Worm (Caenorhabditis elegans) whole organism, L2 larva: ENCODE results near the gene nmy-1.

Experiments
- C34F6.9 ChIP-seq: fragments of 150-350 bp; optimal IDR thresholded peaks from 2 replicates; lab custom pipeline; 2014; ENCODE audit warnings: missing biosample characterization, missing genetic modification characterization
- F13H6.1 ChIP-seq: sonication (generic microtip); optimal IDR thresholded peaks from 2 replicates; lab custom pipeline; 2016; ENCODE audit warnings: missing genetic modification characterization, missing compliant biosample characterization
- R02D3.7 ChIP-seq: fragments of 150-350 bp; optimal IDR thresholded peaks from 2 replicates; lab custom pipeline; 2014; ENCODE audit warnings: missing biosample characterization, missing genetic modification characterization
- alr-1 ChIP-seq: fragments of 150-350 bp; optimal IDR thresholded peaks from 2 replicates; lab custom pipeline; 2014; ENCODE audit warnings: missing biosample characterization, missing genetic modification characterization
- aly-2 ChIP-seq: fragments of 150-350 bp; optimal IDR thresholded peaks from 2 replicates; lab custom pipeline; 2014; ENCODE audit warnings: missing biosample characterization, missing genetic modification characterization
- blmp-1 ChIP-seq: sonication (generic microtip); optimal IDR thresholded peaks from 2 replicates; lab custom pipeline; 2017; ENCODE audit warnings: missing genetic modification characterization, mild to moderate bottlenecking, missing compliant biosample characterization, antibody characterized with exemption, moderate library complexity; ENCODE audit not compliant: insufficient read depth
- ceh-16 ChIP-seq: fragments of 150-350 bp; optimal IDR thresholded peaks from 2 replicates; lab custom pipeline; 2014; ENCODE audit warnings: missing biosample characterization, missing genetic modification characterization
- ceh-82 ChIP-seq: fragments of 150-350 bp; optimal IDR thresholded peaks from 2 replicates; lab custom pipeline; 2014; ENCODE audit warnings: missing biosample characterization, missing genetic modification characterization
- crh-2 ChIP-seq: sonication (generic microtip); optimal IDR thresholded peaks from 2 replicates; lab custom pipeline; 2017; ENCODE audit warnings: missing biosample characterization, missing genetic modification characterization
- dmd-4 ChIP-seq: sonication (generic microtip); optimal IDR thresholded peaks from 2 replicates; lab custom pipeline; 2017; ENCODE audit warnings: missing biosample characterization, missing genetic modification characterization
- elt-3 ChIP-seq: sonication (generic microtip); optimal IDR thresholded peaks from 2 replicates; lab custom pipeline; 2017; ENCODE audit warnings: missing biosample characterization, missing genetic modification characterization
- fos-1 ChIP-seq: fragments of 150-350 bp; optimal IDR thresholded peaks from 2 replicates; lab custom pipeline; 2014; ENCODE audit warnings: missing biosample characterization, missing genetic modification characterization
- lsy-2 ChIP-seq, 2 experiments: fragments of 150-350 bp in 1 of 2; sonication (generic microtip) in 1 of 2; optimal IDR thresholded peaks; 2 replicates each; lab custom pipeline; 2014 to 2017; ENCODE audit warnings: missing biosample characterization in 2 of 2, missing genetic modification characterization in 2 of 2
- mbf-1 ChIP-seq: sonication (generic microtip); optimal IDR thresholded peaks from 2 replicates; lab custom pipeline; 2017; ENCODE audit warnings: missing biosample characterization, missing genetic modification characterization
- mdl-1 ChIP-seq, 2 experiments: fragments of 150-350 bp in 1 of 2; sonication (generic microtip) in 1 of 2; optimal IDR thresholded peaks; 2 replicates each; lab custom pipeline; 2017; ENCODE audit warnings: missing biosample characterization in 2 of 2, missing genetic modification characterization in 2 of 2
- nhr-10 ChIP-seq: sonication (generic microtip); optimal IDR thresholded peaks from 2 replicates; lab custom pipeline; 2017; ENCODE audit warnings: missing biosample characterization, missing genetic modification characterization
- nhr-12 ChIP-seq: fragments of 150-350 bp; optimal IDR thresholded peaks from 2 replicates; lab custom pipeline; 2014; ENCODE audit warnings: missing biosample characterization, missing genetic modification characterization
- nhr-129 ChIP-seq: fragments of 150-350 bp; optimal IDR thresholded peaks from 2 replicates; lab custom pipeline; 2014; ENCODE audit warnings: missing biosample characterization, missing genetic modification characterization
- nhr-21 ChIP-seq: fragments of 150-350 bp; optimal IDR thresholded peaks from 2 replicates; lab custom pipeline; 2014; ENCODE audit warnings: missing biosample characterization, missing genetic modification characterization
- nhr-23 ChIP-seq: fragments of 150-350 bp; optimal IDR thresholded peaks from 2 replicates; lab custom pipeline; 2014; ENCODE audit warnings: missing biosample characterization, missing genetic modification reagents, missing genetic modification characterization
- nhr-237 ChIP-seq: fragments of 150-350 bp; optimal IDR thresholded peaks from 2 replicates; lab custom pipeline; 2014; ENCODE audit warnings: missing biosample characterization, missing genetic modification characterization
- nhr-25 ChIP-seq: fragments of 150-350 bp; sonication (generic microtip); optimal IDR thresholded peaks from 3 replicates; lab custom pipeline; 2014; ENCODE audit warnings: missing biosample characterization, missing genetic modification characterization
- peb-1 ChIP-seq: fragments of 150-350 bp; optimal IDR thresholded peaks from 2 replicates; lab custom pipeline; 2014; ENCODE audit warnings: missing biosample characterization, missing genetic modification characterization
- skn-1 ChIP-seq: sonication (generic microtip); optimal IDR thresholded peaks from 2 replicates; lab custom pipeline; 2017; ENCODE audit warnings: missing biosample characterization, missing genetic modification characterization
- sma-3 ChIP-seq: sonication (generic microtip); optimal IDR thresholded peaks from 2 replicates; lab custom pipeline; 2016; ENCODE audit warnings: missing genetic modification reagents, missing genetic modification characterization, missing compliant biosample characterization
- sma-9 ChIP-seq, 2 experiments: fragments of 150-350 bp in 1 of 2; sonication (generic microtip) in 1 of 2; optimal IDR thresholded peaks; 2 replicates each; lab custom pipeline; 2014 to 2016; ENCODE audit warnings: missing genetic modification characterization in 2 of 2, mild to moderate bottlenecking in 1 of 2, missing biosample characterization in 1 of 2, missing compliant biosample characterization in 1 of 2, missing genetic modification reagents in 1 of 2, moderate library complexity in 1 of 2
- unc-39 ChIP-seq: fragments of 150-350 bp; optimal IDR thresholded peaks from 2 replicates; lab custom pipeline; 2014; ENCODE audit warnings: missing biosample characterization, missing genetic modification characterization
- unc-55 ChIP-seq: fragments of 150-350 bp; sonication (generic microtip); optimal IDR thresholded peaks from 3 replicates; lab custom pipeline; 2014; ENCODE audit warnings: missing biosample characterization, missing genetic modification reagents, missing genetic modification characterization
- zag-1 ChIP-seq: fragments of 150-350 bp; optimal IDR thresholded peaks from 2 replicates; lab custom pipeline; 2014; ENCODE audit warnings: missing biosample characterization, missing genetic modification characterization
- ztf-4 ChIP-seq: fragments of 150-350 bp; optimal IDR thresholded peaks from 2 replicates; lab custom pipeline; 2014; ENCODE audit warnings: missing biosample characterization, missing genetic modification characterization

The nmy-1 gene

ce11 chrX:2909227-2909626 lies at the start of gene nmy-1:
Gene nmy-1 (plus strand): TSS chrX:2909527.
- no peak for TF ChIP-seq R02D3.7
- no peak for TF ChIP-seq nhr-129 (tag; lab: Kevin White, UChicago)
- no peak for TF ChIP-seq peb-1
- TF ChIP-seq ztf-4 (tag; lab: Kevin White, UChicago) = no peak
- TF ChIP-seq nhr-12 (tag; lab: Kevin White, UChicago) = no peak
- TF ChIP-seq crh-2 (tag; lab: Kevin White, UChicago) = no peak
- TF ChIP-seq nhr-23 (tag; lab: Kevin White, UChicago) = no peak
- TF ChIP-seq aly-2 (tag; lab: Kevin White, UChicago) = no peak
- no peak for TF ChIP-seq alr-1 (tag; lab: Kevin White, UChicago)
- TF ChIP-seq ceh-16 (tag; lab: Kevin White, UChicago) = no peak
- TF ChIP-seq dmd-4 (tag; lab: Kevin White, UChicago) = no peak
- no peak for TF ChIP-seq mdl-1 (tag; optimal IDR thresholded peaks at IDR 0.05; lab: Kevin White, UChicago)

- TF ChIP-seq ceh-82 (no peak), ztf-4 (tag; lab: Kevin White, UChicago) (no peak), R02D3.7 (no peak), mbf-1 (tag; lab: Kevin White, UChicago) (no peak), nhr-129 (tag; lab: Kevin White, UChicago) (no peak), nhr-21 (tag; lab: Kevin White, UChicago) (no peak), nhr-12 (tag; lab: Kevin White, UChicago) (no peak), unc-39 (tag; lab: Kevin White, UChicago) (no peak), nhr-237 (tag; lab: Kevin White, UChicago) (no peak), C34F6.9 (tag; lab: Kevin White, UChicago) (no peak), alr-1 (tag; lab: Kevin White, UChicago) (no peak), F13H6.1 (no peak)
Observed at ce11 chrX:2862372-2862771, 47.0 kb upstream of the nmy-1 start, which contains the start of gene comt-1. Gene comt-1 (minus strand): TSS chrX:2862472.

ce11 chrX:2863946-2864345 lies 45.4 kb upstream of the nmy-1 start, which contains the start of gene F53B3.6:
Gene F53B3.6 (plus strand): TSS chrX:2864229.
- TF ChIP-seq fos-1 (tag; lab: Kevin White, UChicago) = peak; percentile 4
- peak; percentile 68 for TF ChIP-seq sma-3
- peak; percentile 9 for TF ChIP-seq nhr-25
- no peak for TF ChIP-seq skn-1 (tag; lab: Kevin White, UChicago)
- TF ChIP-seq nhr-10 (tag; lab: Kevin White, UChicago) = no peak
- TF ChIP-seq sma-9 (GFP tag; optimal IDR thresholded peaks at IDR 0.05; lab: Kevin White, UChicago) = peak; percentile 26
- TF ChIP-seq sma-9 (tag; optimal IDR thresholded peaks at IDR 0.05; lab: Kevin White, UChicago) = no peak

DNA sequence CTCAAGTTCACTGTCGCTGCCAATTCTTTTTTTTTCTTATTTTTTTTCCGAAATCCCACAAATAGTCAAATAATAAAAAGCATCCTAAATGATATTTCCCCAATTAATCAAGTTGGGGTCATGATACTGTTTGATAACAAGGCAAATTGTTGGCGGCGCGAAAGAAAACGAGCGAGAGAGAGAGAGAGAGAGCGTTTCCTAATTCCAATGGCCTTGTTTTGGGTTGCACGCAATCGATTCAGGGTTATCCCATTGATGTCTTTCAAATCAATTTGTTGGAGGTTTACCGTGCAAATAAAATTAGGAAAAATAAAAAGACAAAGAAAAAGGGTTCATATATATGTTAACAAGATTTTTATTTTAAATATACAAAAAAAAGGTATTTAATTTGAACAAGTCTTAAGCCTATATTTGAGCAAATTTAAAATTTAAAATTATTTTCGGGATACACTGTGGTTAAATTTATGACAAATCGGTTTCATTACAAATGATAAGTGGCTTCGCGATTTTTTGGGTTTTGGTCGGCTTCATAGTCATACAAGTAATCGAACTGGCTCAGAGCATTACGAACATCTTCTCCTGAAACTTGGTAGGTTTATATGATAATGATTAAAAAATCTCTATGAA lies 43.6 kb upstream of the nmy-1 start:
- TF ChIP-seq peb-1 = no peak
- no peak for TF ChIP-seq sma-9 (GFP tag; optimal IDR thresholded peaks at IDR 0.05; lab: Kevin White, UChicago)
- TF ChIP-seq sma-9 (tag; optimal IDR thresholded peaks at IDR 0.05; lab: Kevin White, UChicago) = no peak
- no peak for TF ChIP-seq nhr-10 (tag; lab: Kevin White, UChicago)
- peak; percentile 52 for TF ChIP-seq sma-3
- peak in 1 of 2 experiments; percentile 18 for TF ChIP-seq lsy-2 (tag; optimal IDR thresholded peaks at IDR 0.05; lab: Kevin White, UChicago)
- peak; percentile 2 for TF ChIP-seq ztf-4 (tag; lab: Kevin White, UChicago)

- no peak for TF ChIP-seq nhr-237 (tag; lab: Kevin White, UChicago)
- no peak for TF ChIP-seq ztf-4 (tag; lab: Kevin White, UChicago)
- TF ChIP-seq F13H6.1 = peak; percentile 41
- no peak for TF ChIP-seq lsy-2 (tag; optimal IDR thresholded peaks at IDR 0.05; lab: Kevin White, UChicago)
Observed at ce11 chrX:2871037-2871436, 38.3 kb upstream of the nmy-1 start, which contains the start of gene F53B3.3. Gene F53B3.3 (minus strand): TSS chrX:2871137.

ce11 chrX:2873272-2873671 lies 36.1 kb upstream of the nmy-1 start:
- TF ChIP-seq skn-1 (tag; lab: Kevin White, UChicago) (no peak), nhr-237 (tag; lab: Kevin White, UChicago) (no peak), nhr-23 (tag; lab: Kevin White, UChicago) (no peak), alr-1 (tag; lab: Kevin White, UChicago) (no peak), elt-3 (tag; lab: Kevin White, UChicago) (no peak), fos-1 (tag; lab: Kevin White, UChicago) (no peak), mbf-1 (tag; lab: Kevin White, UChicago) (no peak), zag-1 (tag; lab: Kevin White, UChicago) (no peak), blmp-1 (tag; lab: Kevin White, UChicago) (no peak), unc-55 (no peak)
